Fruit fly (Drosophila melanogaster) whole organism, embryonic: ENCODE measurements around the gene CG43085.

ENCODE experiments used
- ATbp ChIP-seq: fragments of 200-800 bp; sonication (Bioruptor generic); optimal IDR thresholded peaks from 2 replicates; lab custom pipeline; 2017; ENCODE audit warnings: missing biosample characterization, mild to moderate bottlenecking, missing genetic modification characterization, missing genetic modification reagents
- Adf1 ChIP-seq: fragments of 200-800 bp; sonication (Bioruptor generic); IDR thresholded peaks from 2 replicates; pipeline ENCODE4 v1.3.6; 2022; ENCODE audit warnings: missing biosample characterization, missing genetic modification characterization
- BEAF-32 ChIP-seq: fragments of 200-800 bp; sonication (Bioruptor generic); optimal IDR thresholded peaks from 3 replicates; lab custom pipeline; 2017; ENCODE audit warnings: missing biosample characterization, missing genetic modification characterization, mild to moderate bottlenecking, moderate library complexity, missing genetic modification reagents
- C15 ChIP-seq: fragments of 200-800 bp; sonication (Bioruptor generic); IDR thresholded peaks from 3 replicates; pipeline ENCODE4 v1.3.6; 2022; ENCODE audit warnings: missing biosample characterization, missing genetic modification characterization
- CG13287 ChIP-seq: fragments of 200-800 bp; sonication (Bioruptor generic); IDR thresholded peaks from 2 replicates; pipeline ENCODE4 v1.3.6; 2022; ENCODE audit warnings: missing biosample characterization, missing genetic modification characterization; ENCODE audit not compliant: partially characterized antibody
- CG15269 ChIP-seq: fragments of 200-800 bp; sonication (Bioruptor generic); optimal IDR thresholded peaks from 2 replicates; lab custom pipeline; 2018; ENCODE audit warnings: missing biosample characterization, mild to moderate bottlenecking, missing genetic modification characterization, moderate library complexity
- CG17328 ChIP-seq: fragments of 200-800 bp; sonication (Bioruptor generic); IDR thresholded peaks from 2 replicates; pipeline ENCODE4 v1.3.6; 2022; ENCODE audit warnings: missing biosample characterization, missing genetic modification characterization
- CG17359 ChIP-seq: fragments of 200-800 bp; sonication (Bioruptor generic); optimal IDR thresholded peaks from 3 replicates; lab custom pipeline; 2018; ENCODE audit warnings: missing biosample characterization, mild to moderate bottlenecking, missing genetic modification characterization, moderate library complexity
- CG17829 ChIP-seq: fragments of 200-800 bp; optimal IDR thresholded peaks from 2 replicates; lab custom pipeline; 2019; ENCODE audit warnings: missing biosample characterization, mild to moderate bottlenecking, missing genetic modification characterization, moderate library complexity
- CG2116 ChIP-seq: fragments of 200-800 bp; sonication (Bioruptor generic); optimal IDR thresholded peaks from 3 replicates; lab custom pipeline; 2018; ENCODE audit warnings: missing biosample characterization, mild to moderate bottlenecking, missing genetic modification characterization
- CG34422 ChIP-seq: fragments of 200-800 bp; sonication (Bioruptor generic); IDR thresholded peaks from 3 replicates; pipeline ENCODE4 v1.3.6; 2022; ENCODE audit warnings: missing biosample characterization, missing genetic modification characterization
- CG5180 ChIP-seq: fragments of 200-800 bp; sonication (Bioruptor generic); optimal IDR thresholded peaks from 3 replicates; lab custom pipeline; 2017; ENCODE audit warnings: missing biosample characterization, missing genetic modification characterization, mild to moderate bottlenecking, moderate library complexity, missing genetic modification reagents
- CG5953 ChIP-seq: fragments of 200-800 bp; sonication (Bioruptor generic); IDR thresholded peaks from 2 replicates; pipeline ENCODE4 v1.3.6; 2022; ENCODE audit warnings: missing biosample characterization, missing genetic modification characterization
- CG6254 ChIP-seq: fragments of 200-800 bp; sonication (Bioruptor generic); optimal IDR thresholded peaks from 3 replicates; lab custom pipeline; 2017; ENCODE audit warnings: mild to moderate bottlenecking, missing biosample characterization, missing genetic modification reagents, missing genetic modification characterization
- CG7963 ChIP-seq: fragments of 200-800 bp; sonication (Bioruptor generic); IDR thresholded peaks from 3 replicates; pipeline ENCODE4 v1.3.6; 2022; ENCODE audit warnings: missing biosample characterization, missing genetic modification characterization; ENCODE audit not compliant: partially characterized antibody
- CG8290 ChIP-seq, 3 experiments: fragments of 200-800 bp; sonication (Bioruptor generic); optimal IDR thresholded peaks; 2 replicates each; lab custom pipeline; 2016 to 2019; ENCODE audit warnings: missing biosample characterization in 3 of 3, missing genetic modification characterization in 3 of 3, mild to moderate bottlenecking in 2 of 3, moderate library complexity in 1 of 3
- CG8359 ChIP-seq: fragments of 200-800 bp; sonication (Bioruptor generic); optimal IDR thresholded peaks from 2 replicates; lab custom pipeline; 2017; ENCODE audit warnings: missing biosample characterization, mild to moderate bottlenecking, missing genetic modification characterization, borderline replicate concordance
- CG8478 ChIP-seq: fragments of >200 bp; optimal IDR thresholded peaks from 2 replicates; lab custom pipeline; 2018
- ERR ChIP-seq: fragments of 200-800 bp; sonication (Bioruptor generic); optimal IDR thresholded peaks from 2 replicates; lab custom pipeline; 2016; ENCODE audit warnings: missing biosample characterization, missing genetic modification characterization
- H15 ChIP-seq: fragments of 200-800 bp; sonication (Bioruptor generic); IDR thresholded peaks from 3 replicates; pipeline ENCODE4 v1.3.6; 2022; ENCODE audit warnings: missing biosample characterization, missing genetic modification characterization
- Hr51 ChIP-seq, 2 experiments: fragments of 200-800 bp; sonication (Bioruptor generic); optimal IDR thresholded peaks; 2 replicates in 1 of 2; 3 replicates in 1 of 2; lab custom pipeline; 2016 to 2018; ENCODE audit warnings: missing biosample characterization in 2 of 2, missing genetic modification characterization in 2 of 2, mild to moderate bottlenecking in 1 of 2, moderate library complexity in 1 of 2
- Lpt ChIP-seq: fragments of >200 bp; optimal IDR thresholded peaks from 2 replicates; lab custom pipeline; 2018; ENCODE audit warnings: missing biosample characterization, missing genetic modification characterization
- Meics ChIP-seq: fragments of 200-800 bp; sonication (Bioruptor generic); optimal IDR thresholded peaks from 2 replicates; lab custom pipeline; 2017; ENCODE audit warnings: missing biosample characterization, mild to moderate bottlenecking, missing genetic modification characterization
- Oaz ChIP-seq: fragments of 200-800 bp; sonication (Bioruptor generic); IDR thresholded peaks from 2 replicates; pipeline ENCODE4 v1.3.6; 2022; ENCODE audit warnings: missing biosample characterization, missing genetic modification characterization
- Opbp ChIP-seq: fragments of 200-800 bp; sonication (Bioruptor generic); IDR thresholded peaks from 3 replicates; pipeline ENCODE4 v1.3.6; 2022; ENCODE audit warnings: missing biosample characterization, missing genetic modification characterization; ENCODE audit not compliant: partially characterized antibody
- Optix ChIP-seq: fragments of 200-800 bp; sonication (Bioruptor generic); IDR thresholded peaks from 3 replicates; pipeline ENCODE4 v1.3.6; 2022; ENCODE audit warnings: missing biosample characterization, missing genetic modification characterization
- Trl ChIP-seq, 3 experiments: fragments of >200 bp in 2 of 3; fragments of 200-800 bp in 1 of 3; sonication (Bioruptor generic) in 1 of 3; optimal IDR thresholded peaks; 2 replicates in 1 of 3; 3 replicates in 2 of 3; lab custom pipeline; 2016 to 2017; ENCODE audit warnings: missing biosample characterization in 1 of 3, missing genetic modification characterization in 1 of 3
- YL-1 ChIP-seq: fragments of 200-800 bp; sonication (Bioruptor generic); optimal IDR thresholded peaks from 3 replicates; lab custom pipeline; 2017; ENCODE audit warnings: missing biosample characterization, mild to moderate bottlenecking, missing genetic modification characterization
- ap ChIP-seq: fragments of 200-800 bp; sonication (Bioruptor generic); IDR thresholded peaks from 2 replicates; pipeline ENCODE4 v1.3.6; 2022; ENCODE audit warnings: missing biosample characterization, missing genetic modification characterization
- ase ChIP-seq: fragments of 200-800 bp; sonication (Bioruptor generic); IDR thresholded peaks from 3 replicates; pipeline ENCODE4 v1.3.6; 2022; ENCODE audit warnings: missing biosample characterization, missing genetic modification characterization
- bab2 ChIP-seq: fragments of 200-800 bp; sonication (Bioruptor generic); optimal IDR thresholded peaks from 2 replicates; lab custom pipeline; 2016; ENCODE audit warnings: missing biosample characterization, missing genetic modification characterization
- croc ChIP-seq: fragments of 200-800 bp; sonication (Bioruptor generic); conservative IDR thresholded peaks from 3 replicates; pipeline ENCODE4 v1.3.6; 2022; ENCODE audit warnings: missing biosample characterization, missing genetic modification characterization
- danr ChIP-seq: fragments of 200-800 bp; sonication (Bioruptor generic); IDR thresholded peaks from 2 replicates; pipeline ENCODE4 v1.3.6; 2022; ENCODE audit warnings: missing biosample characterization, missing genetic modification characterization
- dati ChIP-seq: fragments of 200-800 bp; sonication (Bioruptor generic); IDR thresholded peaks from 2 replicates; pipeline ENCODE4 v1.3.6; 2022; ENCODE audit warnings: missing biosample characterization, missing genetic modification characterization
- disco-r ChIP-seq: fragments of 200-800 bp; sonication (Bioruptor generic); optimal IDR thresholded peaks from 2 replicates; lab custom pipeline; 2016; ENCODE audit warnings: missing biosample characterization, missing genetic modification characterization
- dmrt11E ChIP-seq: fragments of 200-800 bp; sonication (Bioruptor generic); optimal IDR thresholded peaks from 3 replicates; lab custom pipeline; 2018; ENCODE audit warnings: missing biosample characterization, mild to moderate bottlenecking, missing genetic modification characterization, moderate library complexity
- h ChIP-seq: fragments of >200 bp; optimal IDR thresholded peaks from 2 replicates; lab custom pipeline; 2017
- hkb ChIP-seq, 2 experiments: fragments of 200-800 bp in 1 of 2; fragments of >200 bp in 1 of 2; sonication (Bioruptor generic) in 1 of 2; IDR thresholded peaks in 1 of 2; optimal IDR thresholded peaks in 1 of 2; 2 replicates each; pipeline versions ENCODE4 v1.3.6 to Lab custom; 2017 to 2022; ENCODE audit warnings: missing biosample characterization in 1 of 2, missing genetic modification characterization in 1 of 2
- inv ChIP-seq: fragments of 200-800 bp; sonication (Bioruptor generic); IDR thresholded peaks from 2 replicates; pipeline ENCODE4 v1.3.6; 2022; ENCODE audit warnings: missing biosample characterization, missing genetic modification characterization; ENCODE audit not compliant: partially characterized antibody
- mirr ChIP-seq: fragments of 200-800 bp; sonication (Bioruptor generic); optimal IDR thresholded peaks from 3 replicates; lab custom pipeline; 2018; ENCODE audit warnings: missing biosample characterization, mild to moderate bottlenecking, missing genetic modification characterization
- pan ChIP-seq, 4 experiments: fragments of >200 bp in 3 of 4; fragments of 200-800 bp in 1 of 4; sonication (Bioruptor generic) in 1 of 4; optimal IDR thresholded peaks in 3 of 4; IDR thresholded peaks in 1 of 4; 2 replicates each; pipeline versions ENCODE4 v1.3.6 to Lab custom; 2017 to 2022; ENCODE audit warnings: missing biosample characterization in 2 of 4, missing genetic modification characterization in 2 of 4, mixed read lengths in 1 of 4
- pnt ChIP-seq: fragments of 200-800 bp; sonication (Bioruptor generic); optimal IDR thresholded peaks from 3 replicates; lab custom pipeline; 2016; ENCODE audit warnings: missing biosample characterization, missing genetic modification characterization
- sima ChIP-seq: fragments of 200-800 bp; sonication (Bioruptor generic); optimal IDR thresholded peaks from 2 replicates; lab custom pipeline; 2016; ENCODE audit warnings: missing biosample characterization, missing genetic modification characterization
- so ChIP-seq: fragments of 200-800 bp; sonication (Bioruptor generic); IDR thresholded peaks from 3 replicates; pipeline ENCODE4 v1.3.6; 2022; ENCODE audit warnings: missing biosample characterization, missing genetic modification characterization
- sqz ChIP-seq: fragments of 200-800 bp; sonication (Bioruptor generic); optimal IDR thresholded peaks from 3 replicates; lab custom pipeline; 2018; ENCODE audit warnings: missing biosample characterization, mild to moderate bottlenecking, missing genetic modification characterization
- tio ChIP-seq: fragments of 200-800 bp; sonication (Bioruptor generic); optimal IDR thresholded peaks from 2 replicates; lab custom pipeline; 2017; ENCODE audit warnings: missing biosample characterization, missing genetic modification characterization, inconsistent platforms
- trh ChIP-seq: fragments of 200-800 bp; sonication (Bioruptor generic); optimal IDR thresholded peaks from 2 replicates; lab custom pipeline; 2016; ENCODE audit warnings: missing biosample characterization, missing genetic modification characterization
- ttk ChIP-seq: fragments of 200-800 bp; sonication (Bioruptor generic); IDR thresholded peaks from 2 replicates; pipeline ENCODE4 v2.1.2; 2022; ENCODE audit warnings: missing biosample characterization, missing genetic modification characterization
- tx ChIP-seq: fragments of 200-800 bp; sonication (Bioruptor generic); optimal IDR thresholded peaks from 2 replicates; lab custom pipeline; 2016; ENCODE audit warnings: missing biosample characterization, missing genetic modification characterization
- vvl ChIP-seq: fragments of 200-800 bp; sonication (Bioruptor generic); IDR thresholded peaks from 2 replicates; pipeline ENCODE4 v1.3.6; 2022; ENCODE audit warnings: missing biosample characterization, missing genetic modification characterization

CG43085 gene

DNA sequence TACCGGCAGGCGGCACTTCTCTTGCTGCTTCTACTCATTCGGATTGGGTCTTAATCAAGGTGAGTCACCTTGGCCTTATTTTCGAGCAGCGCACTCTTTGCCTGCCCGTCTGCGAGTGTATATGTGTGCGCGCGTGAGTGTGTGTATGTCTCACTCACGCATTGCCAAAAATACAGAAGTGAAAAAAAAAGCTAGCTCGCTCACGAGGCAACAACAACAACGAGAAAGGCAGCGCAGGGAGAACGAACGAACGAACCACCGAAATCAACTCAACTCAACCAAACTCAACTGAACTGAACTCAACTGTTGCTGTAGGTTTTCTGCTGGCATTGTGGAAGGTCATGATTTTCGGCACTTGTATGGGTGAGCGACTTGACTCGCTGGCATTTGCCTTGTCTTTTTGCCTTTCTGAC, 32.6 kb downstream of the CG43085 start (continued):
- TF ChIP-seq dmrt11E (tag; lab: Kevin White, UChicago) (no peak), pan (optimal IDR thresholded peaks at IDR 0.05; lab: Kevin White, UChicago) (no peak), pan (GFP tag; optimal IDR thresholded peaks at IDR 0.05 in 1 of 2, IDR thresholded peaks at IDR 0.05 in 1 of 2) (no peak), ap (no peak), hkb (optimal IDR thresholded peaks at IDR 0.05; lab: Kevin White, UChicago) (no peak), hkb (GFP tag; IDR thresholded peaks at IDR 0.05; lab: Robert Waterston, UW) (no peak), Meics (no peak), CG8359 (GFP tag; lab: Kevin White, UChicago) (no peak), so (GFP tag; lab: Robert Waterston, UW) (no peak), sqz (GFP tag; lab: Kevin White, UChicago) (peak; percentile 75), disco-r (GFP tag; lab: Kevin White, UChicago) (no peak), tx (GFP tag; lab: Kevin White, UChicago) (no peak), Optix (GFP tag; lab: Robert Waterston, UW) (no peak), CG8478 (lab: Kevin White, UChicago) (peak; percentile 52), trh (GFP tag; lab: Kevin White, UChicago) (no peak), CG34422 (GFP tag; lab: Robert Waterston, UW) (no peak; the same call in 2 of the 3 replicates), inv (GFP tag; lab: Robert Waterston, UW) (no peak; the same call in 1 of the 2 replicates), ttk (GFP tag; lab: Robert Waterston, UW) (no peak), ATbp (no peak), CG17328 (GFP tag; lab: Robert Waterston, UW) (no peak), h (lab: Kevin White, UChicago) (no peak), CG15269 (no peak), Hr51 (GFP tag; optimal IDR thresholded peaks at IDR 0.05; lab: Kevin White, UChicago) (no peak), C15 (GFP tag; lab: Robert Waterston, UW) (no peak), ase (no peak), croc (GFP tag; lab: Robert Waterston, UW) (no peak), Oaz (GFP tag; lab: Robert Waterston, UW) (no peak), CG2116 (GFP tag; lab: Kevin White, UChicago) (no peak), vvl (GFP tag; lab: Robert Waterston, UW) (no peak), sima (no peak), CG17359 (tag; lab: Kevin White, UChicago) (no peak), ERR (GFP tag; lab: Kevin White, UChicago) (peak; percentile 17), tio (GFP tag; lab: Kevin White, UChicago) (no peak), CG6254 (GFP tag; lab: Kevin White, UChicago) (no peak), CG7963 (no peak), CG8290 (GFP tag; optimal IDR thresholded peaks at IDR 0.05; lab: Kevin White, UChicago) (no peak), CG8290 (tag; optimal IDR thresholded peaks at IDR 0.05; lab: Kevin White, UChicago) (no peak), danr (GFP tag; lab: Robert Waterston, UW) (no peak), CG5953 (GFP tag; lab: Robert Waterston, UW) (no peak), Adf1 (GFP tag; lab: Robert Waterston, UW) (peak; percentile 71; the same call in 1 of the 2 replicates), dati (GFP tag; lab: Robert Waterston, UW) (no peak), CG13287 (GFP tag; lab: Robert Waterston, UW) (peak; percentile 58; the same call in 1 of the 2 replicates), bab2 (GFP tag; lab: Kevin White, UChicago) (no peak), mirr (GFP tag; lab: Kevin White, UChicago) (peak; percentile 53), Lpt (GFP tag; lab: Kevin White, UChicago) (no peak), pnt (GFP tag; lab: Kevin White, UChicago) (no peak), CG5180 (no peak), Trl (optimal IDR thresholded peaks at IDR 0.05; lab: Kevin White, UChicago) (peak; percentile 45 to 79), Trl (GFP tag; optimal IDR thresholded peaks at IDR 0.05; lab: Kevin White, UChicago) (no peak), H15 (GFP tag; lab: Robert Waterston, UW) (no peak), BEAF-32 (GFP tag; lab: Kevin White, UChicago) (peak; percentile 26), YL-1 (GFP tag; lab: Kevin White, UChicago) (no peak), CG17829 (tag; lab: Kevin White, UChicago) (no peak), Opbp (GFP tag; lab: Robert Waterston, UW) (no peak)
